Worm (Caenorhabditis elegans): ENCODE measurements around the gene F21H7.3.

DNA sequence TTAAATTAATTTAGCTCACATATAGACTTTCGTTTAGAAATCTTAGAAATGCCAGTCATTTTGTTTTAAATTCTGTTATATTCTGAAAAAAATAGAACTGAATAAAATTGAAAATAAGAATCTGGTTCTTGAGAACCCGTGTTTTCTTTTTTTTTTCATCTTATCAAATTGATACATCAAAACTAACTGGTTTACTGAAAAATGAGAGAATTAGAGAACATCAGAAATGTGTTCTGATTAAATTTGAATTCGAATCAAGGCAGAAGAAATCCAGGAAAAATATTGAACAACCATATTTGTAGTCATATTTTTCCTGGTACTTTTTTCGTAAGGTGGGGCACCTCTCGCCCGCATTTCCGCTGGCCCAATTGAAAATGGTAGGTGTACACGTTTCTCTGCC, 16.5 kb downstream of the F21H7.3 start, which contains the start of gene F11A5.15:
- TF ChIP-seq hnd-1 (tag; optimal IDR thresholded peaks at IDR 0.05), result no peak
- TF ChIP-seq pes-1 (GFP tag; IDR thresholded peaks at IDR 0.05), result no peak
- no peak for TF ChIP-seq ama-1 (optimal IDR thresholded peaks at IDR 0.05)
- TF ChIP-seq ceh-13 (GFP tag; optimal IDR thresholded peaks at IDR 0.05), result no peak
- no peak for TF ChIP-seq scrt-1 (GFP tag; IDR thresholded peaks at IDR 0.05)
- no peak for TF ChIP-seq B0310.2 (tag; optimal IDR thresholded peaks at IDR 0.05)
- TF ChIP-seq ceh-36 (tag; optimal IDR thresholded peaks at IDR 0.05), result no peak
- TF ChIP-seq hmg-4 (GFP tag; optimal IDR thresholded peaks at IDR 0.05), result no peak
- no peak for TF ChIP-seq ets-7 (tag; optimal IDR thresholded peaks at IDR 0.05)
- no peak for TF ChIP-seq flt-1 (GFP tag; IDR thresholded peaks at IDR 0.05)
- TF ChIP-seq F13C5.2 (tag; optimal IDR thresholded peaks at IDR 0.05), result no peak
- TF ChIP-seq hmbx-1 (tag; optimal IDR thresholded peaks at IDR 0.05), result no peak
- no peak for TF ChIP-seq tbx-37 (GFP tag; conservative IDR thresholded peaks at IDR 0.05)
- no peak for TF ChIP-seq tbx-11 (GFP tag; IDR thresholded peaks at IDR 0.05)
